Fruit fly (Drosophila melanogaster) whole organism, embryonic: ENCODE results near the gene Cdc7.

Source experiments
- Blimp-1 ChIP-seq: fragments of 200-800 bp; sonication (Bioruptor generic); optimal IDR thresholded peaks from 3 replicates; lab custom pipeline; 2018; ENCODE audit warnings: missing biosample characterization, missing genetic modification characterization, mild to moderate bottlenecking, moderate library complexity, missing genetic modification reagents
- CG1024 ChIP-seq: fragments of 200-800 bp; sonication (Bioruptor generic); IDR thresholded peaks from 2 replicates; pipeline ENCODE4 v1.3.6; 2022; ENCODE audit warnings: missing biosample characterization, missing genetic modification characterization
- CG11456 ChIP-seq: fragments of 200-800 bp; sonication (Bioruptor generic); IDR thresholded peaks from 3 replicates; pipeline ENCODE4 v1.3.6; 2022; ENCODE audit warnings: missing biosample characterization, missing genetic modification characterization
- CG12236 ChIP-seq: fragments of 200-800 bp; sonication (Bioruptor generic); optimal IDR thresholded peaks from 2 replicates; lab custom pipeline; 2016; ENCODE audit warnings: missing biosample characterization, missing genetic modification characterization
- CG14441 ChIP-seq: fragments of 200-800 bp; sonication (Bioruptor generic); IDR thresholded peaks from 2 replicates; pipeline ENCODE4 v1.3.6; 2022; ENCODE audit warnings: missing biosample characterization, missing genetic modification characterization
- CG15479 ChIP-seq: fragments of 200-800 bp; sonication (Bioruptor generic); optimal IDR thresholded peaks from 3 replicates; lab custom pipeline; 2019; ENCODE audit warnings: missing biosample characterization, mild to moderate bottlenecking, missing genetic modification characterization, moderate library complexity
- CG15696 ChIP-seq: fragments of 200-800 bp; sonication (Bioruptor generic); optimal IDR thresholded peaks from 2 replicates; lab custom pipeline; 2019; ENCODE audit warnings: missing biosample characterization, mild to moderate bottlenecking, missing genetic modification characterization, moderate library complexity
- CG17359 ChIP-seq: fragments of 200-800 bp; sonication (Bioruptor generic); optimal IDR thresholded peaks from 3 replicates; lab custom pipeline; 2018; ENCODE audit warnings: missing biosample characterization, mild to moderate bottlenecking, missing genetic modification characterization, moderate library complexity
- CG17802 ChIP-seq: fragments of 200-800 bp; sonication (Bioruptor generic); optimal IDR thresholded peaks from 2 replicates; lab custom pipeline; 2018; ENCODE audit warnings: missing biosample characterization, mild to moderate bottlenecking, missing genetic modification characterization, moderate library complexity
- CG2116 ChIP-seq: fragments of 200-800 bp; sonication (Bioruptor generic); optimal IDR thresholded peaks from 3 replicates; lab custom pipeline; 2018; ENCODE audit warnings: missing biosample characterization, mild to moderate bottlenecking, missing genetic modification characterization
- CG2120 ChIP-seq: fragments of 200-800 bp; sonication (Bioruptor generic); optimal IDR thresholded peaks from 3 replicates; lab custom pipeline; 2016; ENCODE audit warnings: missing biosample characterization, missing genetic modification characterization
- CG30431 ChIP-seq: fragments of 200-800 bp; sonication (Bioruptor generic); optimal IDR thresholded peaks from 2 replicates; lab custom pipeline; 2017; ENCODE audit warnings: missing biosample characterization, missing genetic modification characterization
- CG34224 ChIP-seq: fragments of 200-800 bp; sonication (Bioruptor generic); IDR thresholded peaks from 3 replicates; pipeline ENCODE4 v1.3.6; 2022; ENCODE audit warnings: missing biosample characterization, missing genetic modification characterization; ENCODE audit not compliant: partially characterized antibody
- CG5180 ChIP-seq: fragments of 200-800 bp; sonication (Bioruptor generic); optimal IDR thresholded peaks from 3 replicates; lab custom pipeline; 2017; ENCODE audit warnings: missing biosample characterization, missing genetic modification characterization, mild to moderate bottlenecking, moderate library complexity, missing genetic modification reagents
- CG5245 ChIP-seq: fragments of 200-800 bp; sonication (Bioruptor generic); optimal IDR thresholded peaks from 3 replicates; lab custom pipeline; 2016; ENCODE audit warnings: missing biosample characterization, missing genetic modification characterization
- CG7786 ChIP-seq: fragments of 200-800 bp; sonication (Bioruptor generic); optimal IDR thresholded peaks from 2 replicates; lab custom pipeline; 2016; ENCODE audit warnings: missing biosample characterization, missing genetic modification characterization
- CG9727 ChIP-seq: fragments of 200-800 bp; sonication (Bioruptor generic); optimal IDR thresholded peaks from 3 replicates; lab custom pipeline; 2017; ENCODE audit warnings: missing biosample characterization, mild to moderate bottlenecking, missing genetic modification characterization
- CHES-1-like ChIP-seq: fragments of 200-800 bp; sonication (Bioruptor generic); optimal IDR thresholded peaks from 2 replicates; lab custom pipeline; 2016; ENCODE audit warnings: missing biosample characterization, missing genetic modification characterization
- D19B ChIP-seq: fragments of 200-800 bp; sonication (Bioruptor generic); optimal IDR thresholded peaks from 2 replicates; lab custom pipeline; 2017; ENCODE audit warnings: missing biosample characterization, mild to moderate bottlenecking, missing genetic modification characterization
- Drgx ChIP-seq: fragments of 200-800 bp; sonication (Bioruptor generic); IDR thresholded peaks from 2 replicates; pipeline ENCODE4 v1.3.6; 2022; ENCODE audit warnings: missing biosample characterization, missing genetic modification characterization
- GATAe ChIP-seq: fragments of 200-800 bp; sonication (Bioruptor generic); conservative IDR thresholded peaks from 2 replicates; pipeline ENCODE4 v1.3.6; 2022; ENCODE audit warnings: missing biosample characterization, missing genetic modification characterization
- HHEX ChIP-seq: fragments of 200-800 bp; sonication (Bioruptor generic); optimal IDR thresholded peaks from 3 replicates; lab custom pipeline; 2017; ENCODE audit warnings: missing biosample characterization, mild to moderate bottlenecking, missing genetic modification characterization, missing genetic modification reagents
- Hmx ChIP-seq: fragments of 200-800 bp; sonication (Bioruptor generic); optimal IDR thresholded peaks from 2 replicates; lab custom pipeline; 2016; ENCODE audit warnings: missing biosample characterization, missing genetic modification characterization
- Med ChIP-seq: fragments of 200-800 bp; sonication (Bioruptor generic); peaks from one replicate; lab custom pipeline; 2016; ENCODE audit warnings: missing biosample characterization, missing genetic modification characterization, mild to moderate bottlenecking, inconsistent platforms, moderate library complexity
- Nf-YA ChIP-seq: fragments of 200-800 bp; sonication (Bioruptor generic); IDR thresholded peaks from 2 replicates; pipeline ENCODE4 v1.3.6; 2022; ENCODE audit warnings: missing biosample characterization, missing genetic modification characterization
- Ptx1 ChIP-seq: fragments of 200-800 bp; sonication (Bioruptor generic); IDR thresholded peaks from 2 replicates; pipeline ENCODE4 v1.3.6; 2022; ENCODE audit warnings: missing biosample characterization, missing genetic modification characterization
- Ravus ChIP-seq: fragments of 200-800 bp; sonication (Bioruptor generic); IDR thresholded peaks from 2 replicates; pipeline ENCODE4 v1.3.6; 2022; ENCODE audit warnings: missing biosample characterization, missing genetic modification characterization
- Trl ChIP-seq, 3 experiments: fragments of >200 bp in 2 of 3; fragments of 200-800 bp in 1 of 3; sonication (Bioruptor generic) in 1 of 3; optimal IDR thresholded peaks; 2 replicates in 1 of 3; 3 replicates in 2 of 3; lab custom pipeline; 2016 to 2017; ENCODE audit warnings: missing biosample characterization in 1 of 3, missing genetic modification characterization in 1 of 3
- bsh ChIP-seq, 2 experiments: fragments of 200-800 bp; sonication (Bioruptor generic); optimal IDR thresholded peaks; 2 replicates each; lab custom pipeline; 2017 to 2018; ENCODE audit warnings: mild to moderate bottlenecking in 2 of 2, missing biosample characterization in 2 of 2, missing genetic modification characterization in 2 of 2, moderate library complexity in 1 of 2
- chinmo ChIP-seq: fragments of 200-800 bp; sonication (Bioruptor generic); IDR thresholded peaks from 4 replicates; pipeline ENCODE4 v1.3.6; 2022; ENCODE audit warnings: missing biosample characterization, missing genetic modification characterization; ENCODE audit not compliant: partially characterized antibody
- dan ChIP-seq: fragments of 200-800 bp; sonication (Bioruptor generic); IDR thresholded peaks from 2 replicates; pipeline ENCODE4 v1.3.6; 2022; ENCODE audit warnings: missing biosample characterization, missing genetic modification characterization
- danr ChIP-seq: fragments of 200-800 bp; sonication (Bioruptor generic); IDR thresholded peaks from 2 replicates; pipeline ENCODE4 v1.3.6; 2022; ENCODE audit warnings: missing biosample characterization, missing genetic modification characterization
- exex ChIP-seq: fragments of 200-800 bp; sonication (Bioruptor generic); optimal IDR thresholded peaks from 4 replicates; lab custom pipeline; 2018; ENCODE audit warnings: missing biosample characterization, mild to moderate bottlenecking, missing genetic modification characterization, moderate library complexity
- fd102C ChIP-seq: fragments of 200-800 bp; sonication (Bioruptor generic); optimal IDR thresholded peaks from 2 replicates; lab custom pipeline; 2018; ENCODE audit warnings: missing biosample characterization, mild to moderate bottlenecking, missing genetic modification characterization, moderate library complexity
- gfzf ChIP-seq: fragments of 200-800 bp; sonication (Bioruptor generic); optimal IDR thresholded peaks from 2 replicates; lab custom pipeline; 2016; ENCODE audit warnings: missing biosample characterization, mild to moderate bottlenecking, missing genetic modification characterization, moderate library complexity
- gt ChIP-seq: fragments of 200-800 bp; sonication (Bioruptor generic); IDR thresholded peaks from 2 replicates; pipeline ENCODE4 v1.3.6; 2022; ENCODE audit warnings: missing biosample characterization, missing genetic modification characterization
- her ChIP-seq: fragments of 200-800 bp; sonication (Bioruptor generic); optimal IDR thresholded peaks from 2 replicates; lab custom pipeline; 2016; ENCODE audit warnings: missing biosample characterization, missing genetic modification characterization
- insv ChIP-seq, 2 experiments: fragments of 200-800 bp; sonication (Bioruptor generic); optimal IDR thresholded peaks; 3 replicates each; lab custom pipeline; 2016 to 2018; ENCODE audit warnings: missing biosample characterization in 2 of 2, missing genetic modification characterization in 2 of 2
- lilli ChIP-seq: fragments of 200-800 bp; sonication (Bioruptor generic); optimal IDR thresholded peaks from 3 replicates; lab custom pipeline; 2016; ENCODE audit warnings: missing biosample characterization, missing genetic modification characterization
- nom ChIP-seq: fragments of 200-800 bp; sonication (Bioruptor generic); optimal IDR thresholded peaks from 2 replicates; lab custom pipeline; 2017; ENCODE audit warnings: missing biosample characterization, missing genetic modification characterization, mild to moderate bottlenecking, moderate library complexity, missing genetic modification reagents
- pho ChIP-seq: fragments of 200-800 bp; sonication (Bioruptor generic); optimal IDR thresholded peaks from 2 replicates; lab custom pipeline; 2016; ENCODE audit warnings: missing biosample characterization, missing genetic modification characterization
- repo ChIP-seq: fragments of 200-800 bp; sonication (Bioruptor generic); optimal IDR thresholded peaks from 2 replicates; lab custom pipeline; 2016; ENCODE audit warnings: missing biosample characterization, missing genetic modification characterization
- rib ChIP-seq: fragments of 200-800 bp; sonication (Bioruptor generic); IDR thresholded peaks from 2 replicates; pipeline ENCODE4 v1.3.6; 2022; ENCODE audit warnings: missing biosample characterization, missing genetic modification characterization
- row ChIP-seq: fragments of 200-800 bp; sonication (Bioruptor generic); IDR thresholded peaks from 3 replicates; pipeline ENCODE4 v1.3.6; 2022; ENCODE audit warnings: missing biosample characterization, missing genetic modification characterization
- sob ChIP-seq: fragments of 200-800 bp; sonication (Bioruptor generic); IDR thresholded peaks from 2 replicates; pipeline ENCODE4 v1.3.6; 2022; ENCODE audit warnings: missing biosample characterization, missing genetic modification characterization
- tup ChIP-seq: fragments of 200-800 bp; sonication (Bioruptor generic); optimal IDR thresholded peaks from 2 replicates; lab custom pipeline; 2016; ENCODE audit warnings: missing biosample characterization, mild to moderate bottlenecking, missing genetic modification characterization, moderate library complexity
- wor ChIP-seq: fragments of 200-800 bp; sonication (Bioruptor generic); IDR thresholded peaks from 2 replicates; pipeline ENCODE4 v1.3.6; 2022; ENCODE audit warnings: missing biosample characterization, missing genetic modification characterization

Cdc7 gene

dm6 chrX:6706570-6707306 lies 52.4 kb downstream of the Cdc7 start (continued):
- TF ChIP-seq lilli (GFP tag; lab: Kevin White, UChicago) = no peak
- TF ChIP-seq CG5180 (GFP tag; lab: Kevin White, UChicago) = peak; percentile 97
- TF ChIP-seq chinmo (GFP tag; lab: Robert Waterston, UW) = 0 out of 4 replicates have a peak, but pooled peaks have one; percentile 49
- peak; percentile 6 for TF ChIP-seq Med (GFP tag; lab: Kevin White, UChicago)
- TF ChIP-seq Ptx1 (GFP tag; lab: Robert Waterston, UW) = no peak
- TF ChIP-seq exex = peak; percentile 18
- no peak for TF ChIP-seq Nf-YA (GFP tag; lab: Robert Waterston, UW)
- TF ChIP-seq, all 482 proteins: peak for 30

- TF ChIP-seq CHES-1-like = no peak
- TF ChIP-seq insv (GFP tag; optimal IDR thresholded peaks at IDR 0.05; lab: Kevin White, UChicago) = no peak
- no peak for TF ChIP-seq CG34224 (GFP tag; lab: Robert Waterston, UW)
- TF ChIP-seq CG15696 = no peak
- TF ChIP-seq HHEX (GFP tag; lab: Kevin White, UChicago) = no peak
- TF ChIP-seq bsh (GFP tag; optimal IDR thresholded peaks at IDR 0.05; lab: Kevin White, UChicago) = peak in 1 of 2 experiments; percentile 73
- TF ChIP-seq dan (GFP tag; lab: Robert Waterston, UW) = no peak
- no peak for TF ChIP-seq row (GFP tag; lab: Robert Waterston, UW)
- TF ChIP-seq CG1024 (GFP tag; lab: Robert Waterston, UW) = no peak
- no peak for TF ChIP-seq CG30431 (GFP tag; lab: Kevin White, UChicago)
- no peak for TF ChIP-seq gt (GFP tag; lab: Robert Waterston, UW)
- peak in 1 of 2 experiments; percentile 8 for TF ChIP-seq Trl (optimal IDR thresholded peaks at IDR 0.05; lab: Kevin White, UChicago)
- TF ChIP-seq Trl (GFP tag; optimal IDR thresholded peaks at IDR 0.05; lab: Kevin White, UChicago) = no peak
- peak; percentile 87 for TF ChIP-seq nom
- TF ChIP-seq sob (GFP tag; lab: Robert Waterston, UW) = no peak
- no peak for TF ChIP-seq CG9727
- TF ChIP-seq Hmx (GFP tag; lab: Kevin White, UChicago) = no peak
- no peak for TF ChIP-seq Ravus (GFP tag; lab: Robert Waterston, UW)
- TF ChIP-seq CG2116 (GFP tag; lab: Kevin White, UChicago) = no peak
- peak; percentile 56 for TF ChIP-seq Drgx
- no peak for TF ChIP-seq CG17802 (tag; lab: Kevin White, UChicago)
- no peak for TF ChIP-seq tup (GFP tag; lab: Kevin White, UChicago)
- TF ChIP-seq gfzf (GFP tag; lab: Kevin White, UChicago) = no peak
- TF ChIP-seq repo (GFP tag; lab: Kevin White, UChicago) = no peak
- TF ChIP-seq wor (GFP tag; lab: Robert Waterston, UW) = no peak
- no peak for TF ChIP-seq CG5245 (GFP tag; lab: Kevin White, UChicago)
Measured at dm6 chrX:6708138-6708537, 53.8 kb downstream of the Cdc7 start.

dm6 chrX:6708580-6709199 lies 54.3 kb downstream of the Cdc7 start:
- TF ChIP-seq CG2120 (GFP tag; lab: Kevin White, UChicago) = no peak
- peak; percentile 80 for TF ChIP-seq CG14441
- no peak for TF ChIP-seq pho (GFP tag; lab: Kevin White, UChicago)
- no peak for TF ChIP-seq D19B
- no peak for TF ChIP-seq danr
- no peak for TF ChIP-seq CG12236 (GFP tag; lab: Kevin White, UChicago)
- TF ChIP-seq CG17359 (tag; lab: Kevin White, UChicago) = no peak
- no peak for TF ChIP-seq CG5245 (GFP tag; lab: Kevin White, UChicago)
- TF ChIP-seq her = no peak
- TF ChIP-seq CG11456 (GFP tag; lab: Robert Waterston, UW) = no peak
- TF ChIP-seq rib (GFP tag; lab: Robert Waterston, UW) = no peak
- no peak for TF ChIP-seq CG7786 (GFP tag; lab: Kevin White, UChicago)
- no peak for TF ChIP-seq fd102C (GFP tag; lab: Kevin White, UChicago)
- TF ChIP-seq CG15479 (GFP tag; lab: Kevin White, UChicago) = no peak
- no peak for TF ChIP-seq Blimp-1 (GFP tag; lab: Kevin White, UChicago)
- peak; percentile 23; the same call in 1 of the 2 replicates for TF ChIP-seq GATAe (GFP tag; lab: Robert Waterston, UW)
